Fruit fly (Drosophila melanogaster): ENCODE measurements around the gene Dora.

- no peak for TF ChIP-seq Hr39 (GFP tag; optimal IDR thresholded peaks at IDR 0.05)
- TF ChIP-seq CG31627 (GFP tag; optimal IDR thresholded peaks at IDR 0.05), result no peak
- no peak for TF ChIP-seq Sox15 (GFP tag; optimal IDR thresholded peaks at IDR 0.05)
- no peak for TF ChIP-seq Hr4 (GFP tag; optimal IDR thresholded peaks at IDR 0.05)
- TF ChIP-seq CG11762 (GFP tag; optimal IDR thresholded peaks at IDR 0.05; ENCODE audit: insufficient read depth), result no peak
- no peak for TF ChIP-seq CG9139 (GFP tag; optimal IDR thresholded peaks at IDR 0.05)
- no peak for TF ChIP-seq esn (GFP tag; optimal IDR thresholded peaks at IDR 0.05)
- TF ChIP-seq svp (GFP tag), result no peak
- no peak for TF ChIP-seq CG7368 (GFP tag; optimal IDR thresholded peaks at IDR 0.05)
- no peak for TF ChIP-seq fkh (GFP tag; optimal IDR thresholded peaks at IDR 0.05)
- no peak for TF ChIP-seq OdsH (GFP tag; optimal IDR thresholded peaks at IDR 0.05)
- no peak for TF ChIP-seq CG10631 (GFP tag; optimal IDR thresholded peaks at IDR 0.05)
Observed at dm6 chrX:18838470-18838869, 25.3 kb upstream of the Dora start.
